Fruit fly (Drosophila melanogaster) S2 (cell line): ENCODE results near the gene CG31183.

ENCODE experiments used
- CG8478 ChIP-seq: fragments of >200 bp; optimal IDR thresholded peaks from 2 replicates; lab custom pipeline; 2018
- CTCF ChIP-seq, 2 experiments: fragments of >200 bp; optimal IDR thresholded peaks; 2 replicates each; lab custom pipeline; 2018

dm6 chr3R:15832525-15832924 is 43.2 kb downstream of the CG31183 start, which contains the start of gene rec:
- TF ChIP-seq CG8478 (lab: Kevin White, UChicago), result no peak
- no peak for TF ChIP-seq CTCF (optimal IDR thresholded peaks at IDR 0.05; lab: Kevin White, UChicago)
